Fruit fly (Drosophila melanogaster): Measurements from ENCODE around the gene hyx.

DNA sequence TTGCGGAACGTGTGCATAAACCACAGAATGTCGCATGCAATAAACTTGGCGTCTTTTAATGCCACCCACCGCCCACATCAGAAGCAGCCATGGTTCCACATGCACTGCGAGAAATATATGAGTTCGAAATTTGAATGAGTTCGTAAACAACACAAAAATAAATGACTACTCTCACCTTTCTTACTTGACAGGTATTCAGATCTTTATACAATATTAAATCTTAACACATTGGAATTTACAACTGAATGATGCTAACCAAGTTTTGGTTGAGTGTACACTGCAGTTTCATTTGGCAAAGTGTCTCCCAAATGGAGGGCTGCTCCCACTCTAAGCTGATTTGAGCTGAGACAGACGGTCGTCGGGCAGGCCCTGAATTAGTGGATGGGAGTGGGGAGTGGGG lies 36.4 kb downstream of the hyx start:
- TF ChIP-seq pad (GFP tag; optimal IDR thresholded peaks at IDR 0.05) = no peak
- TF ChIP-seq Mnt (GFP tag; optimal IDR thresholded peaks at IDR 0.05) = no peak
- no peak for TF ChIP-seq kay (GFP tag; ENCODE audit: borderline replicate concordance)
- TF ChIP-seq toe (GFP tag; optimal IDR thresholded peaks at IDR 0.05) = peak; percentile 16
- TF ChIP-seq Clk (GFP tag; optimal IDR thresholded peaks at IDR 0.05) = peak; percentile 23
- peak; percentile 56 for TF ChIP-seq Hr96 (GFP tag; optimal IDR thresholded peaks at IDR 0.05)
- TF ChIP-seq Crg-1 (GFP tag; optimal IDR thresholded peaks at IDR 0.05) = no peak
